Fruit fly (Drosophila melanogaster): Measurements from ENCODE around the gene Rpp20.

DNA sequence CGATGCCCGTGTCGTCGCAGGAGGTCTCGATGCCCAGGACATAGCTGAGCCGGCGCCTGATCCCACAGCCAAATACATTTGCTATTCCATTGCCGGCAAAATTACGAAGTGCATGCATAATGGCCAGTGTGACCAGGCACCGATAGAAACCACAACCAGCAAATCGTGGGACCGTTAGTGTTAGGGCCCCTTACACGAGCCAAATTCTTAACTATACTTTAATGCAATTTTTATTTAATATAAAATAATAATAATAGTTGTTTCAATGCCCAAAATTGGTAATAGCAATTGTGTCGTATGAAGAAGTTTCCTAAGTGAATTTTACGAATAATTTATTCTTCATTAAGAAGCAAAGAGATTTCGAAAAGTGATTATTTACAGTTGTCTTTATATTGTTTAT is 42.6 kb upstream of the Rpp20 start, which contains the start of gene Tcs4:
- TF ChIP-seq CG4318 (GFP tag; optimal IDR thresholded peaks at IDR 0.05) (no peak), CG6792 (GFP tag; optimal IDR thresholded peaks at IDR 0.05) (no peak), cyc (GFP tag; optimal IDR thresholded peaks at IDR 0.05) (no peak), CG11902 (GFP tag; optimal IDR thresholded peaks at IDR 0.05) (no peak), fkh (GFP tag; optimal IDR thresholded peaks at IDR 0.05) (no peak), Blimp-1 (GFP tag; optimal IDR thresholded peaks at IDR 0.05) (no peak), CG6808 (GFP tag; optimal IDR thresholded peaks at IDR 0.05) (no peak), spab (GFP tag; optimal IDR thresholded peaks at IDR 0.05) (no peak), vri (GFP tag; optimal IDR thresholded peaks at IDR 0.05) (no peak), CG16779 (tag; optimal IDR thresholded peaks at IDR 0.05) (no peak)

All from whole organism, prepupa.